Worm (Caenorhabditis elegans): ENCODE data around the gene syx-6.

ce11 chrX:3170456-3170855 is 6.1 kb downstream of the syx-6 start, which contains the start of gene C15C7.6:
- TF ChIP-seq ref-1 (GFP tag; conservative IDR thresholded peaks at IDR 0.05) (no peak), cog-1 (tag; optimal IDR thresholded peaks at IDR 0.05) (no peak)
